Worm (Caenorhabditis elegans): ENCODE measurements around the gene daf-37.

Gene daf-37

DNA sequence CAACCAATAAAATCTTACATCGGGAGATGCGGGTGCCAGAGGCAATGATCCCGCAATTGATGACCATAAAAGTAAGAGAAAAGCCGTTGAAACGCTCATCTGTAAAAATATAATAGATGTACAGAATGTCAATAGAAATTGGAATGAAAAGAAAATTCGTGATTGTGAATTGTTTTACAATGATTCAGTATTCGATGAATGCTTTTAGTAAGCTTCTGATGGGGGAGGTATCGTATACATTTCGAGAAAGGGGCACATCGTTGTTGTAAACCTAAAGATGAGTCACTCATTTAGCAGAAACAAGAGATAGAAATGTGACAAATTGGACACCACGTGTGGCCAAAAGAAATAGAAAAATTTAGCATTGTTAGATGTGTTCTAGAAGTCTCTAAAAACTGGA is 14.5 kb upstream of the daf-37 start, which contains the start of gene C30B5.6:
C30B5.6 (minus strand) TSS at position 101 of the 400 bp plus-strand sequence.
- TF ChIP-seq aha-1 (tag) (peak; percentile 29), F10B5.3 (tag; optimal IDR thresholded peaks at IDR 0.05) (no peak), mxl-3 (GFP tag; optimal IDR thresholded peaks at IDR 0.05) (no peak)

- TF ChIP-seq madf-5 (GFP tag; IDR thresholded peaks at IDR 0.05) = no peak
- TF ChIP-seq attf-4 (tag; optimal IDR thresholded peaks at IDR 0.05) = no peak
- no peak for TF ChIP-seq ces-1 (GFP tag; optimal IDR thresholded peaks at IDR 0.05)
- TF ChIP-seq lim-7 (GFP tag; IDR thresholded peaks at IDR 0.05) = no peak
- no peak for TF ChIP-seq nhr-76 (tag; optimal IDR thresholded peaks at IDR 0.05)
- TF ChIP-seq Y5F2A.4 (GFP tag; optimal IDR thresholded peaks at IDR 0.05) = no peak
- TF ChIP-seq unc-62 (GFP tag; optimal IDR thresholded peaks at IDR 0.05 in 1 of 2) = peak in 1 of 2 experiments; percentile 92
- TF ChIP-seq unc-62 (tag; optimal IDR thresholded peaks at IDR 0.05) = no peak
Measured at ce11 chrII:6221470-6221869, 13.5 kb upstream of the daf-37 start.

DNA sequence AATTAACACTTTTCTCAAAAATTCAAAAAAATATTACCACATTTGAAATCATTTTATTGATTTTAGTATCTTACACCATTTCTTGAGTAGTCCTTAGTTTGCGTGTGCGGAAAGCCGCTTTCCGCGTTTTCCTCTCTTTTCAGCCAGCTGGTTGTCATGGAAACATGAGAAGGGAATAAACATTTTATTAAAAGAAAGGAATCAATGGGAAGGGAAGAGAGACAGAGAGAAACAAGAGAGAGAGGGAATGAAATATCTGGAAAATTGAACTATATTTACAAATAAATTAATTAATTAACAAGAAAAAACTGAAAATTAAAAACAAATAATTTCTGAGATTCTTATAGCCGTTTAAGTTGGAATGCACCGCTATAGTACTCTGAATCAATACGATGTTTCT is 11.3 kb upstream of the daf-37 start, which contains the start of gene mks-2:
mks-2 (minus strand) TSS at position 101 of the 400 bp plus-strand sequence.
- no peak for TF ChIP-seq R02D3.7 (tag; optimal IDR thresholded peaks at IDR 0.05)
- no peak for TF ChIP-seq ceh-20 (GFP tag; IDR thresholded peaks at IDR 0.05)
- TF ChIP-seq saeg-2 (GFP tag; IDR thresholded peaks at IDR 0.05) = no peak
- TF ChIP-seq fos-1 (tag; optimal IDR thresholded peaks at IDR 0.05) = no peak
- TF ChIP-seq zip-11 (GFP tag; IDR thresholded peaks at IDR 0.05) = no peak
- TF ChIP-seq skn-1 (tag; optimal IDR thresholded peaks at IDR 0.05) = no peak
- no peak for TF ChIP-seq Y48G9A.11 (GFP tag; IDR thresholded peaks at IDR 0.05)
- TF ChIP-seq dmd-9 (GFP tag; IDR thresholded peaks at IDR 0.05) = no peak

- TF ChIP-seq nhr-10 (tag; optimal IDR thresholded peaks at IDR 0.05) = no peak
- TF ChIP-seq fkh-10 (GFP tag; optimal IDR thresholded peaks at IDR 0.05) = peak; percentile 51
Measured at ce11 chrII:6207252-6207651, 764 bp downstream of the daf-37 start.

ce11 chrII:6202910-6203309 is 5.1 kb downstream of the daf-37 start, which contains the start of gene C30B5.17:
Gene C30B5.17 (minus strand): TSS chrII:6203010.
- no peak for TF ChIP-seq nhr-41 (GFP tag; IDR thresholded peaks at IDR 0.05)
- TF ChIP-seq dve-1 (tag; optimal IDR thresholded peaks at IDR 0.05; ENCODE audit: insufficient read depth) = no peak
- TF ChIP-seq spr-3 (GFP tag; optimal IDR thresholded peaks at IDR 0.05) = no peak
- TF ChIP-seq lin-38 (GFP tag; IDR thresholded peaks at IDR 0.05) = no peak
- no peak for TF ChIP-seq mxl-2 (GFP tag; conservative IDR thresholded peaks at IDR 0.05)

ce11 chrII:6199010-6199409 is 9.0 kb downstream of the daf-37 start:
- TF ChIP-seq ceh-28 (tag; optimal IDR thresholded peaks at IDR 0.05) (no peak), vab-7 (GFP tag; IDR thresholded peaks at IDR 0.05) (no peak), nhr-48 (tag; optimal IDR thresholded peaks at IDR 0.05) (no peak), tra-1 (GFP tag; IDR thresholded peaks at IDR 0.05) (no peak), zfp-2 (tag; optimal IDR thresholded peaks at IDR 0.05) (no peak), lin-39 (tag; optimal IDR thresholded peaks at IDR 0.05) (no peak), hif-1 (tag; optimal IDR thresholded peaks at IDR 0.05) (no peak), ctbp-1 (GFP tag; IDR thresholded peaks at IDR 0.05) (no peak), Y5F2A.4 (GFP tag; optimal IDR thresholded peaks at IDR 0.05) (no peak), egl-43 (GFP tag; IDR thresholded peaks at IDR 0.05) (no peak), ceh-32 (tag; optimal IDR thresholded peaks at IDR 0.05; ENCODE audit: poor library complexity) (no peak)
